Fruit fly (Drosophila melanogaster) whole organism, embryonic: ENCODE results near the gene CG4701.
"Not testable (repeated sequence)": the region's sequence is repeated elsewhere in the genome, so short reads cannot be mapped to it uniquely, and the experiment has no call there.

Experiments used
- CG10565 ChIP-seq: fragments of 200-800 bp; sonication (Bioruptor generic); optimal IDR thresholded peaks from 3 replicates; lab custom pipeline; 2016; ENCODE audit warnings: missing biosample characterization, mild to moderate bottlenecking, missing genetic modification characterization
- CG3726 ChIP-seq: fragments of 200-800 bp; sonication (Bioruptor generic); IDR thresholded peaks from 3 replicates; pipeline ENCODE4, ENCODE4 v1.3.6; 2022; ENCODE audit warnings: missing biosample characterization, missing genetic modification characterization
- HmgZ ChIP-seq: fragments of 200-800 bp; sonication (Bioruptor generic); optimal IDR thresholded peaks from 2 replicates; lab custom pipeline; 2018; ENCODE audit warnings: missing biosample characterization, mild to moderate bottlenecking, missing genetic modification characterization
- Oaz ChIP-seq: fragments of 200-800 bp; sonication (Bioruptor generic); IDR thresholded peaks from 2 replicates; pipeline ENCODE4 v1.3.6; 2022; ENCODE audit warnings: missing biosample characterization, missing genetic modification characterization
- crol ChIP-seq: fragments of 200-800 bp; sonication (Bioruptor generic); IDR thresholded peaks from 2 replicates; pipeline ENCODE4 v1.3.6; 2022; ENCODE audit warnings: missing biosample characterization, missing genetic modification characterization
- dysf ChIP-seq: fragments of 200-800 bp; sonication (Bioruptor generic); IDR thresholded peaks from 3 replicates; pipeline ENCODE4 v1.3.6; 2022; ENCODE audit warnings: missing biosample characterization, missing genetic modification characterization
- fd102C ChIP-seq: fragments of 200-800 bp; sonication (Bioruptor generic); optimal IDR thresholded peaks from 2 replicates; lab custom pipeline; 2018; ENCODE audit warnings: missing biosample characterization, mild to moderate bottlenecking, missing genetic modification characterization, moderate library complexity
- insv ChIP-seq, 2 experiments: fragments of 200-800 bp; sonication (Bioruptor generic); optimal IDR thresholded peaks; 3 replicates each; lab custom pipeline; 2016 to 2018; ENCODE audit warnings: missing biosample characterization in 2 of 2, missing genetic modification characterization in 2 of 2
- sc ChIP-seq, 3 experiments: fragments of >200 bp in 2 of 3; fragments of 200-800 bp in 1 of 3; sonication (Bioruptor generic) in 1 of 3; optimal IDR thresholded peaks; 2 replicates in 2 of 3; 3 replicates in 1 of 3; lab custom pipeline; 2017; ENCODE audit warnings: mild to moderate bottlenecking in 1 of 3, missing biosample characterization in 1 of 3, missing genetic modification characterization in 1 of 3, missing genetic modification reagents in 1 of 3
- tgo ChIP-seq: fragments of 200-800 bp; sonication (Bioruptor generic); IDR thresholded peaks from 3 replicates; pipeline ENCODE4 v1.3.6; 2022; ENCODE audit warnings: missing biosample characterization, missing genetic modification characterization
- ttk ChIP-seq: fragments of 200-800 bp; sonication (Bioruptor generic); IDR thresholded peaks from 2 replicates; pipeline ENCODE4 v2.1.2; 2022; ENCODE audit warnings: missing biosample characterization, missing genetic modification characterization
- vfl ChIP-seq: fragments of 200-800 bp; sonication (Bioruptor generic); optimal IDR thresholded peaks from 2 replicates; lab custom pipeline; 2016; ENCODE audit warnings: missing biosample characterization, missing genetic modification characterization

dm6 chr2L:14742893-14743292 is 22.8 kb upstream of the CG4701 start, which contains the start of gene CG34166:
- TF ChIP-seq sc (optimal IDR thresholded peaks at IDR 0.05; lab: Kevin White, UChicago); sc (GFP tag; optimal IDR thresholded peaks at IDR 0.05; lab: Kevin White, UChicago); Oaz; ttk (GFP tag; lab: Robert Waterston, UW); fd102C (GFP tag; lab: Kevin White, UChicago); CG10565 (GFP tag; lab: Kevin White, UChicago); insv (GFP tag; optimal IDR thresholded peaks at IDR 0.05; lab: Kevin White, UChicago); crol (GFP tag; lab: Robert Waterston, UW); dysf (GFP tag; lab: Robert Waterston, UW); vfl (GFP tag; lab: Kevin White, UChicago); tgo; CG3726 (GFP tag; lab: Robert Waterston, UW); HmgZ: not testable (repeated sequence)
